Worm (Caenorhabditis elegans): ENCODE data around the gene zip-9.

The zip-9 gene

DNA sequence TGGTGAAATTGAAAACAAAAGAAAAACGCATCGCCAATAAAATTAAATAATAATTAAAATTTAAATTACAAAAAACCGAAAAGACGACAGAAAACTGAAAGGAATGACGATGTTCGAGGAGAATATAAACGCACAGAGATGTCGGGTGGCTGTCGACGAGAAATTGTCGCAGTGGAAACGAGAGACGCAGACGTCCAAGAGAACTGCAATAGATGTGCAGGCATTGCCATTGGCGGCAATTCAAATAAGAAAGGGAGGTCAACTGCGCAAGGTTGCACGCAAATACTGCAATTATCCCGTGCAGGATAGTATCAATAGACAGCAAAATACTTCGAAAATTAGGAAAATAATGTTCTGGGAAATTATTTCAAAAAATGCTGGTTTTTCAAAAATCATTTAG, 45.1 kb upstream of the zip-9 start (continued):
- TF ChIP-seq crh-2 (tag; optimal IDR thresholded peaks at IDR 0.05): peak; percentile 99
- peak; percentile 97 for TF ChIP-seq nhr-6 (tag; optimal IDR thresholded peaks at IDR 0.05)
- peak; percentile 100 for TF ChIP-seq unc-55 (GFP tag; optimal IDR thresholded peaks at IDR 0.05)
- TF ChIP-seq peb-1 (tag; optimal IDR thresholded peaks at IDR 0.05): peak; percentile 40
- TF ChIP-seq nhr-10 (tag; optimal IDR thresholded peaks at IDR 0.05): peak; percentile 79
- TF ChIP-seq ztf-11 (tag; optimal IDR thresholded peaks at IDR 0.05): peak; percentile 71
- peak; percentile 53 for TF ChIP-seq lin-39 (tag; optimal IDR thresholded peaks at IDR 0.05)
- peak; percentile 93 for TF ChIP-seq ceh-82 (tag; optimal IDR thresholded peaks at IDR 0.05)
- peak; percentile 97 for TF ChIP-seq egl-27 (tag; optimal IDR thresholded peaks at IDR 0.05)
- peak; percentile 98 for TF ChIP-seq F13H6.1 (tag; optimal IDR thresholded peaks at IDR 0.05)
- TF ChIP-seq snpc-4 (tag; optimal IDR thresholded peaks at IDR 0.05): peak; percentile 89
- TF ChIP-seq unc-39 (tag; optimal IDR thresholded peaks at IDR 0.05): no peak
- TF ChIP-seq nhr-129 (tag; optimal IDR thresholded peaks at IDR 0.05): peak; percentile 98
- TF ChIP-seq mab-5 (tag; optimal IDR thresholded peaks at IDR 0.05): peak; percentile 97
- TF ChIP-seq mbf-1 (tag; optimal IDR thresholded peaks at IDR 0.05): no peak

DNA sequence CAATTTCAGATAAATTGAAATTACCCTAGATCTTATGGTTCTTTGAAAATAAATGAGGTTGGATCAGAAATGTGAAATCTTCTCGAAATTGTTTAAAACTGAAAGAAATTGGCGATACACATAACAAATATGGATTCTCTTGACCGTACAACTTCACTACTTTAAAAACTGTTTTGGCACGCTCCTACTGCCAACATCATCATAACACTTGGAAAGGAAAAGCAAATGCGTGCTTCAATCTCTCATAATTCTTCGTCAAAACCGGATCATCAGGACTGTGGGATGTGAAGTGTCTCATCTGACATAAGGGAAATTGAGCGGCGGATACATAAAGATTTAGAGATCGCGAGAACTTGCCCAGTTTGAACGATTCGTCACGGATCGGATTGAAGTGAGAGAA, 44.2 kb upstream of the zip-9 start, which contains the start of gene F32D8.7:
Gene F32D8.7 (plus strand): TSS at position 329 of the 400 bp plus-strand sequence.
- TF ChIP-seq alr-1 (tag; optimal IDR thresholded peaks at IDR 0.05) (no peak), mbf-1 (tag; optimal IDR thresholded peaks at IDR 0.05) (no peak), aly-2 (tag; optimal IDR thresholded peaks at IDR 0.05) (no peak), sem-4 (tag; optimal IDR thresholded peaks at IDR 0.05) (no peak), sma-3 (GFP tag; optimal IDR thresholded peaks at IDR 0.05) (no peak), peb-1 (tag; optimal IDR thresholded peaks at IDR 0.05) (no peak), nhr-129 (tag; optimal IDR thresholded peaks at IDR 0.05) (no peak), mab-5 (tag; optimal IDR thresholded peaks at IDR 0.05) (no peak), ztf-4 (tag; optimal IDR thresholded peaks at IDR 0.05) (no peak), nhr-10 (tag; optimal IDR thresholded peaks at IDR 0.05) (no peak), ama-1 (optimal IDR thresholded peaks at IDR 0.05) (no peak), skn-1 (tag; optimal IDR thresholded peaks at IDR 0.05) (no peak)

DNA sequence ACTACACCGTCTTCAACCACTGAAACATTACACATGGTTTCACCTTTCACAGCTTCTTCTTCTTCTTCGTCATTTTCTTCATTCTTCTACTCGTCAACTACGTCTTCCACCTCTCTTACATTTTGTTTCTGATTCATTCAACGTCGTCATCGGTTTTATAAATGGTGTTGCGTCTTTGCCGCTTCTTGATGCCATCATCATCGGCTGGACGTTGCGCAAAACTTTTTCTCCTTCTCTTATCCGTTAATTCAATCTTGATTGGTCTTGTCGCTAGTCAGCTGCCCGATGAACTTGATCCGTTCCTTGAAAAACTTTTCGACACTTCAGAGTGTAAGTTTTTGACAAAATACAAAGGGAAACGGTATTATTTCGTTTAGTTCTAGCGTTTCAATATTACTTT, 43.6 kb upstream of the zip-9 start:
- no peak for TF ChIP-seq sma-3 (GFP tag; optimal IDR thresholded peaks at IDR 0.05)
- TF ChIP-seq nhr-25 (tag; optimal IDR thresholded peaks at IDR 0.05): peak; percentile 34
- TF ChIP-seq dmd-4 (tag; optimal IDR thresholded peaks at IDR 0.05): no peak
- TF ChIP-seq fos-1 (tag; optimal IDR thresholded peaks at IDR 0.05): no peak
- peak; percentile 24 for TF ChIP-seq ceh-16 (tag; optimal IDR thresholded peaks at IDR 0.05)
- TF ChIP-seq ztf-4 (tag; optimal IDR thresholded peaks at IDR 0.05): no peak
- TF ChIP-seq mdl-1 (tag; optimal IDR thresholded peaks at IDR 0.05): no peak

DNA sequence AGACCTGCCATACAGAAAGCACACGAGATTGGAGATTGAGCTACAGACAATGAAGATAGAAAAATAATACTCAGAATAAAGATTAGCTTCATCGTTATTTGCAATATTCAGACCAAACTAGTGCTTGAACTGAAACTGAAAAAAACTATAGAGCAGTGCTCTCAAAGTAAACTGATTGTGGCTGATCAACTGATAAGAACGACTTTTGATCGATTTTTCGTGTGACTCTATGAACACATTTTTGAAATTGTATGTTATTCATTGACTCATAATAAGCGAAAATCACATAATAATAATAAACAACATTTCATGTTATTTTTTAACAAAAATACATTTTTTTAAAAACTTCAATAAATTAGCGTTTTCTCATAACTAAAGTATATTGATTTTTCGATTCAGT, 41.1 kb upstream of the zip-9 start, which contains the start of gene spp-16:
Gene spp-16 (minus strand): TSS at position 179 of the 400 bp plus-strand sequence.
- peak; percentile 37 for TF ChIP-seq fos-1 (tag; optimal IDR thresholded peaks at IDR 0.05)
- TF ChIP-seq nhr-10 (tag; optimal IDR thresholded peaks at IDR 0.05): no peak
- TF ChIP-seq ceh-82 (tag; optimal IDR thresholded peaks at IDR 0.05): no peak

DNA sequence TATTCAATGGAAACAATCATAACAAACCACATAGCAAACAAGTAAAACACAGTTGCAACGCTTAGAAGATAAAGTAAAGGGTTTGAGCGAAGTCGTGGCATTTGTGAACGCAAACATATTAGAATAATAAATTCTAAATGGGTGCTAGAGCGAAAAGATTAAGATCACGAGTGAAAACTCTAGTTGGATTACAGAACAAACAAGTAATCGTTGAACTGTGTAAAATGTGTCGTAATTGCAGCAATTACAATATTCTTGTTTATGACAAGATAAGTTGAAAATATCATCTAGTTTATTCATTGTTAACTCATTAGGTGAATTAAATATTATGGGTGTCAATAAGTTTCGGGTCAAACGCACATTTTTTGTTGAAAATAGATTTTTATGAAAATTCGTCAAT, 39.6 kb upstream of the zip-9 start, which contains the start of gene F32D8.8:
Gene F32D8.8 (minus strand): TSS at position 101 of the 400 bp plus-strand sequence.
- TF ChIP-seq ztf-4 (tag; optimal IDR thresholded peaks at IDR 0.05): no peak
- no peak for TF ChIP-seq aly-2 (tag; optimal IDR thresholded peaks at IDR 0.05)
- TF ChIP-seq lin-13 (GFP tag; optimal IDR thresholded peaks at IDR 0.05): no peak
- no peak for TF ChIP-seq crh-2 (tag; optimal IDR thresholded peaks at IDR 0.05)

DNA sequence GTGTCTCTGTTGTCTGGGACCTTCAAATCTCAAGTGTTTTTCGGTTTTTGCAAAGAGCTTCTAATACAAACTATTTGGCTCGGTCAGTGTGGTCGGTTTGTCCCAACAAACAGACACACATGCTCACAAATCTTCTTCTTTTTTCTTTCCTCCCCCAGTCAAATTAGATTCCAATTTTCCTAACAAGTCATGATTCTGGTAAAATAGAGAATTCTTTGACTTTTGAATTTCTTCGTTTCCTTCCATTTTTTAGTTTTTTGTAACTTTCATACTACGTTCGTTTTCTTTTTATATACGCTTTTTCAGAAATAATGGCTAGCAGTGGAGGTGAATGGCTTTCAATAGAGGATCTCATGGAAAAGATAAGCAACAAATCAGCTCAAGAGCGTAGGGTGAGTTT, 38.5 kb upstream of the zip-9 start, which contains the start of gene F32D8.15:
Gene F32D8.15 (plus strand): TSS at position 301 of the 400 bp plus-strand sequence.
- TF ChIP-seq nhr-237 (tag; optimal IDR thresholded peaks at IDR 0.05) (no peak), elt-1 (tag; optimal IDR thresholded peaks at IDR 0.05) (no peak), ztf-1 (GFP tag; conservative IDR thresholded peaks at IDR 0.05) (no peak), alr-1 (tag; optimal IDR thresholded peaks at IDR 0.05) (no peak), sem-4 (tag; optimal IDR thresholded peaks at IDR 0.05) (no peak), nhr-6 (tag; optimal IDR thresholded peaks at IDR 0.05) (no peak), Y55F3AM.14 (GFP tag; optimal IDR thresholded peaks at IDR 0.05) (no peak), nhr-10 (tag; optimal IDR thresholded peaks at IDR 0.05) (no peak), gmeb-1 (tag; optimal IDR thresholded peaks at IDR 0.05) (no peak), nhr-21 (tag; optimal IDR thresholded peaks at IDR 0.05) (no peak), crh-2 (tag; optimal IDR thresholded peaks at IDR 0.05) (no peak), F13H6.1 (tag; optimal IDR thresholded peaks at IDR 0.05) (no peak), unc-39 (tag; optimal IDR thresholded peaks at IDR 0.05) (no peak), nhr-77 (tag; optimal IDR thresholded peaks at IDR 0.05) (no peak), dmd-4 (tag; optimal IDR thresholded peaks at IDR 0.05) (no peak), ceh-82 (tag; optimal IDR thresholded peaks at IDR 0.05) (no peak), ama-1 (optimal IDR thresholded peaks at IDR 0.05) (no peak), sma-9 (GFP tag; optimal IDR thresholded peaks at IDR 0.05) (no peak), sma-9 (tag; optimal IDR thresholded peaks at IDR 0.05) (no peak), elt-3 (tag; optimal IDR thresholded peaks at IDR 0.05) (no peak)
